Fruit fly (Drosophila melanogaster) whole organism, adult: ENCODE results near the gene CG13116.

Experiments
- CG11617 ChIP-seq: fragments of 200-800 bp; sonication (Bioruptor generic); optimal IDR thresholded peaks from 2 replicates; lab custom pipeline; 2017; ENCODE audit warnings: mild to moderate bottlenecking, missing biosample characterization, missing genetic modification reagents, missing genetic modification characterization
- CG12768 ChIP-seq: fragments of 200-800 bp; sonication (Bioruptor generic); optimal IDR thresholded peaks from 2 replicates; lab custom pipeline; 2017; ENCODE audit warnings: missing biosample characterization, missing genetic modification characterization, mild to moderate bottlenecking, moderate library complexity, missing genetic modification reagents
- CG14711 ChIP-seq: fragments of 200-800 bp; sonication (Bioruptor generic); optimal IDR thresholded peaks from 2 replicates; lab custom pipeline; 2018; ENCODE audit warnings: missing biosample characterization, mild to moderate bottlenecking, missing genetic modification characterization, moderate library complexity
- CG1620 ChIP-seq: fragments of 200-800 bp; sonication (Bioruptor generic); optimal IDR thresholded peaks from 2 replicates; lab custom pipeline; 2016; ENCODE audit warnings: missing biosample characterization, missing genetic modification characterization
- CG33017 ChIP-seq: fragments of 200-800 bp; sonication (Bioruptor generic); optimal IDR thresholded peaks from 2 replicates; lab custom pipeline; 2018; ENCODE audit warnings: missing biosample characterization, mild to moderate bottlenecking, missing genetic modification characterization, moderate library complexity
- CG5204 ChIP-seq: fragments of 200-800 bp; sonication (Bioruptor generic); optimal IDR thresholded peaks from 2 replicates; lab custom pipeline; 2016; ENCODE audit warnings: missing biosample characterization, missing genetic modification characterization
- CG7045 ChIP-seq: fragments of 200-800 bp; sonication (Bioruptor generic); optimal IDR thresholded peaks from 2 replicates; lab custom pipeline; 2017; ENCODE audit warnings: missing biosample characterization, mild to moderate bottlenecking, missing genetic modification characterization
- CG7101 ChIP-seq: fragments of 200-800 bp; sonication (Bioruptor generic); optimal IDR thresholded peaks from 2 replicates; lab custom pipeline; 2018; ENCODE audit warnings: missing biosample characterization, mild to moderate bottlenecking, missing genetic modification characterization, moderate library complexity
- Clk ChIP-seq: fragments of 200-800 bp; sonication (Bioruptor generic); optimal IDR thresholded peaks from 2 replicates; lab custom pipeline; 2017; ENCODE audit warnings: missing biosample characterization, missing genetic modification characterization
- Crg-1 ChIP-seq: fragments of 200-800 bp; sonication (Bioruptor generic); optimal IDR thresholded peaks from 2 replicates; lab custom pipeline; 2016; ENCODE audit warnings: missing biosample characterization, missing genetic modification characterization
- Hr96 ChIP-seq: fragments of 200-800 bp; sonication (Bioruptor generic); optimal IDR thresholded peaks from 2 replicates; lab custom pipeline; 2016; ENCODE audit warnings: missing biosample characterization, missing genetic modification characterization
- Mnt ChIP-seq: fragments of 200-800 bp; sonication (Bioruptor generic); optimal IDR thresholded peaks from 2 replicates; lab custom pipeline; 2016; ENCODE audit warnings: missing biosample characterization, mild to moderate bottlenecking, missing genetic modification characterization
- bab1 ChIP-seq: fragments of 200-800 bp; sonication (Bioruptor generic); optimal IDR thresholded peaks from 3 replicates; lab custom pipeline; 2019; ENCODE audit warnings: missing biosample characterization, mild to moderate bottlenecking, missing genetic modification characterization, moderate library complexity
- cic ChIP-seq: fragments of 200-800 bp; sonication (Bioruptor generic); optimal IDR thresholded peaks from 2 replicates; lab custom pipeline; 2017; ENCODE audit warnings: missing biosample characterization, mild to moderate bottlenecking, missing genetic modification characterization, moderate library complexity
- cnc ChIP-seq, 2 experiments: fragments of >200 bp; optimal IDR thresholded peaks; 2 replicates each; lab custom pipeline; 2017
- kay ChIP-seq: fragments of 200-800 bp; sonication (Bioruptor generic); peaks from one replicate; lab custom pipeline; 2016; ENCODE audit warnings: missing biosample characterization, missing genetic modification characterization, borderline replicate concordance
- ovo ChIP-seq: fragments of 200-800 bp; sonication (Bioruptor generic); optimal IDR thresholded peaks from 2 replicates; lab custom pipeline; 2016; ENCODE audit warnings: missing biosample characterization, missing genetic modification characterization
- pad ChIP-seq: fragments of 200-800 bp; sonication (Bioruptor generic); optimal IDR thresholded peaks from 3 replicates; lab custom pipeline; 2017; ENCODE audit warnings: missing biosample characterization, missing genetic modification characterization, mild to moderate bottlenecking, moderate library complexity, missing genetic modification reagents
- tj ChIP-seq: fragments of 200-800 bp; sonication (Bioruptor generic); optimal IDR thresholded peaks from 3 replicates; lab custom pipeline; 2017; ENCODE audit warnings: missing biosample characterization, mild to moderate bottlenecking, missing genetic modification characterization, moderate library complexity
- toe ChIP-seq: fragments of 200-800 bp; sonication (Bioruptor generic); optimal IDR thresholded peaks from 2 replicates; lab custom pipeline; 2016; ENCODE audit warnings: missing biosample characterization, missing genetic modification characterization

Gene CG13116

DNA sequence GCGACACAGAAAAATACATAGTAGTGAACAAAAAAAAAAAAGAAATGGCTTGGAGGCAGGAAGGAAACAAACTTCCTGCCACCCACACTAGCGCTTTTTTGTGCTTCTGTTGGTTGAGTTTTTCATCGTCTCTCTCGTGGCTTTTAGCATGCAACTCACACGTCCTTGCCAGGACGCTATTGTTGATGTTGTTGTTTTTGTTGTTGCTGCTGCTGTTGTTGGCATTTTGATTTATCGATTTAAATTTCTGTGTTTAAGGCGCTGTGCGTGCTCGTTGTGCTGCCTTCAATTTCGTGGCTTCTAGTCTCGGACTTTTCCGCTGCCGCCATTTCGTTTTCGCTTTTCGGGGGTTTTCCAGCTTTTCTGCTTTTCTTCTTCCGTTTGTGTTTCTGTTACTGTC lies 9.9 kb downstream of the CG13116 start:
- TF ChIP-seq cnc (optimal IDR thresholded peaks at IDR 0.05; lab: Kevin White, UChicago) (no peak), Hr96 (GFP tag; lab: Kevin White, UChicago) (no peak), CG1620 (GFP tag; lab: Kevin White, UChicago) (no peak), kay (GFP tag; lab: Kevin White, UChicago) (no peak)

- TF ChIP-seq CG5204 (GFP tag; lab: Kevin White, UChicago), result no peak
- no peak for TF ChIP-seq CG12768 (GFP tag; lab: Kevin White, UChicago)
- TF ChIP-seq CG33017 (tag; lab: Kevin White, UChicago), result no peak
- no peak for TF ChIP-seq Hr96 (GFP tag; lab: Kevin White, UChicago)
- TF ChIP-seq ovo (GFP tag; lab: Kevin White, UChicago), result no peak
- TF ChIP-seq kay (GFP tag; lab: Kevin White, UChicago), result no peak
- TF ChIP-seq CG7045 (GFP tag; lab: Kevin White, UChicago), result no peak
- no peak for TF ChIP-seq toe
- no peak for TF ChIP-seq CG14711 (tag; lab: Kevin White, UChicago)
- no peak for TF ChIP-seq cnc (optimal IDR thresholded peaks at IDR 0.05; lab: Kevin White, UChicago)
- TF ChIP-seq Clk, result no peak
- TF ChIP-seq pad (GFP tag; lab: Kevin White, UChicago), result no peak
- no peak for TF ChIP-seq CG11617 (GFP tag; lab: Kevin White, UChicago)
These were observed 14.1 kb downstream of the CG13116 start for dm6 chr2L:9743823-9744222.

dm6 chr2L:9744634-9745033 lies 14.9 kb downstream of the CG13116 start:
- no peak for TF ChIP-seq Crg-1 (GFP tag; lab: Kevin White, UChicago)
- TF ChIP-seq Mnt, result no peak
- no peak for TF ChIP-seq tj (GFP tag; lab: Kevin White, UChicago)
- no peak for TF ChIP-seq CG5204 (GFP tag; lab: Kevin White, UChicago)
- no peak for TF ChIP-seq CG11617 (GFP tag; lab: Kevin White, UChicago)
- no peak for TF ChIP-seq Clk
- TF ChIP-seq CG7045 (GFP tag; lab: Kevin White, UChicago), result no peak

DNA sequence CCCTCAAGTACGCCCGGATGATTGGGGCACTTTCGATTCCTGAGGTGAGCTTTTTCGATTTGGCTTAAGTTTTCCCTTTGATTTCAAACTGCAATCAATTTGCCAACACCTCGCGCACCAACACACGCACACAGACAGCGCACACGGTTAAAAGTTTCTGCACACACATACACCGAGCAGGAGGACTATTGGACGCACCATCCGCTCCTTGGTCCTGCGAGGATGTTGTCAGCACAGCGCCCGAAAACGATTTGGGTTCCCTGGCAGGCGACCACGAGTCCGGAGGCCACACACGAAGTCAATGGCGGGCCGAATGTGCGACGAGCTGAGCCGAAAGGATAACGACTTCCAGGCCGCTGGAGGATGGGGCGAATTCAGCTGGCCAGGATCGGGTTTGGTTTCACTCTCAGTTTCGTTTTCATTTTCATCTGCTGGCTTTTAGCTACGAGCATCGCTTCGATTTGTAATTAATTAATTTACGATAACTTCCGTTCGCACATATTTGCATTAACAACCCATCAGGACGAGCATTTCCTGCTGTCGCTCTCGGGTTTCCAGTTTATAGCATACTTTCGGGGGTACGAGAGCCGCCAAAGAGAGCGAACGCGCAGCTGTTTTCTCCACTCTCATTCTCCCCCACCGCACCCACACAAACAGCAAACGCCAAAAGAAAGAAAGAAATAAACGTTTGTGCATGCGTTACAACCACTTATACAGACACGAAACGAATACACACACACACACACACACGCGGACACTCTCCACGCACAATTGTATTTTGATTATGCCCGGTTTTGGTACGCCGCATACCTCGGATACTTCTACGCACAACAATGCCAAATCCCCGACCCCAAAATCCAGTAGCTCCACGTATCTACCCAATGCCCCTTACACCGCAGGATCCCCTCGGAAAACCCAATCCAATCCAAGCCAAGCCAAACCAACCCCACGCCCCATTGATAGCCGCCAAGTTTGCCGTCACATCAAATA lies 16.8 kb downstream of the CG13116 start, which contains the start of gene Nckx30C:
Nckx30C (minus strand) TSS at position 260 of the 990 bp plus-strand sequence.
- TF ChIP-seq CG5204 (GFP tag; lab: Kevin White, UChicago), result no peak
- no peak for TF ChIP-seq CG33017 (tag; lab: Kevin White, UChicago)
- no peak for TF ChIP-seq bab1 (GFP tag; lab: Kevin White, UChicago)
- TF ChIP-seq CG14711 (tag; lab: Kevin White, UChicago), result no peak
- no peak for TF ChIP-seq ovo (GFP tag; lab: Kevin White, UChicago)
- TF ChIP-seq Crg-1 (GFP tag; lab: Kevin White, UChicago), result no peak
- TF ChIP-seq CG11617 (GFP tag; lab: Kevin White, UChicago), result no peak
- TF ChIP-seq Hr96 (GFP tag; lab: Kevin White, UChicago), result no peak
- no peak for TF ChIP-seq CG12768 (GFP tag; lab: Kevin White, UChicago)
- TF ChIP-seq kay (GFP tag; lab: Kevin White, UChicago), result no peak
- TF ChIP-seq Mnt, result no peak
- TF ChIP-seq tj (GFP tag; lab: Kevin White, UChicago), result no peak

- TF ChIP-seq Crg-1 (GFP tag; lab: Kevin White, UChicago) (no peak), Hr96 (GFP tag; lab: Kevin White, UChicago) (no peak), toe (no peak), CG5204 (GFP tag; lab: Kevin White, UChicago) (no peak), CG1620 (GFP tag; lab: Kevin White, UChicago) (no peak), cic (GFP tag; lab: Kevin White, UChicago) (no peak), Clk (no peak), CG7101 (tag; lab: Kevin White, UChicago) (no peak)
These were observed 20.0 kb downstream of the CG13116 start, which contains the start of gene Cyp4e3 for dm6 chr2L:9749745-9750144. TSS of gene Cyp4e3 (minus strand) at chr2L:9750071.

DNA sequence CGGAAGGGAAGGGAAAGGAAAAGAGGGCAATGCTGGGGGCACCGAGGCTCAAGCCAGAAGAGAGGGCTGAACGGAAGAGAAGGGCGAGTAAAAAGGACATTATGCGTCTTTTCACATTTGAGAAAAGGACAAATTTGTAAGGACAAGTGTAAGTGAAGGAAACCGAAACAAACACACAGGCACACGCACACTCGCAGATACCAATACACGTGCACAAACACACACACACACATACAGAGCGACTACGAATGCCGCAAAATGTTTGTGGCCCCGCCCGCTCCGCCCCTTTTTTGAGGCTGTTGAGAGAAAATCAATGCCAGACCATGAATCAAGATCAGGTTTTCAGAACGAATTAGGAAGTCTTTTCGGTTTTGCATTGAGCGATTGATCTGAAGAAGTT lies 23.6 kb downstream of the CG13116 start:
- no peak for TF ChIP-seq cnc (optimal IDR thresholded peaks at IDR 0.05; lab: Kevin White, UChicago)
- TF ChIP-seq CG7101 (tag; lab: Kevin White, UChicago), result no peak
- TF ChIP-seq CG33017 (tag; lab: Kevin White, UChicago), result no peak
- TF ChIP-seq kay (GFP tag; lab: Kevin White, UChicago), result no peak
- TF ChIP-seq cic (GFP tag; lab: Kevin White, UChicago), result no peak
- no peak for TF ChIP-seq CG5204 (GFP tag; lab: Kevin White, UChicago)
- TF ChIP-seq CG1620 (GFP tag; lab: Kevin White, UChicago), result no peak
- TF ChIP-seq CG14711 (tag; lab: Kevin White, UChicago), result no peak
- no peak for TF ChIP-seq toe
- TF ChIP-seq ovo (GFP tag; lab: Kevin White, UChicago), result no peak
- no peak for TF ChIP-seq bab1 (GFP tag; lab: Kevin White, UChicago)
